Fruit fly (Drosophila melanogaster): ENCODE data around the gene Raf.

- TF ChIP-seq psq (GFP tag; optimal IDR thresholded peaks at IDR 0.05): no peak
- TF ChIP-seq Dfd (GFP tag; optimal IDR thresholded peaks at IDR 0.05): no peak
Measured at dm6 chrX:2286255-2286654, 9.0 kb upstream of the Raf start.

Data from whole organism, wandering third instar larva.